Fruit fly (Drosophila melanogaster): ENCODE measurements around the gene CG8349.

Gene CG8349

DNA sequence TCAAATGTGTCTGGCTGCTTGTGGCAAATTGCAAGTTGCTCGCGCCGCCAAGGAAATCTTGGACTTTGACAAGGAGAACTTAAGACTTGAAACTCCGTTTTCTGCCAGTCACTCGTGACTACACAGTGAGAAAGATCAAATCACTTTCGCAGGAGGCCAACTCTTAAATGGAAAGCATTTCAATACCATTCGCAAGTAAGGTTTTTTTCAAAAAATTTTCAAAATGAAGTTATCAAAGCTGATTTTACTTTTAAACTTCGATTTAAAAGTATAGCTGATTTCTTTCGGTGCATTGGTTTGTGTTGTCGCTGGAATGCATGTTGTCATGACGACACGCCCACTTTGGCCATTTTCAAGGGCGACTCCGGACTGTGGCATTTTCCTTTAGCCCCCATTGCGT, 16.7 kb downstream of the CG8349 start:
- no peak for TF ChIP-seq psq (optimal IDR thresholded peaks at IDR 0.05)
- TF ChIP-seq insv (optimal IDR thresholded peaks at IDR 0.05) = no peak
- TF ChIP-seq Sin3A (optimal IDR thresholded peaks at IDR 0.05) = no peak
- no peak for TF ChIP-seq Myc (optimal IDR thresholded peaks at IDR 0.05)
- TF ChIP-seq ttk (optimal IDR thresholded peaks at IDR 0.05) = no peak
- TF ChIP-seq h (optimal IDR thresholded peaks at IDR 0.05) = no peak

DNA sequence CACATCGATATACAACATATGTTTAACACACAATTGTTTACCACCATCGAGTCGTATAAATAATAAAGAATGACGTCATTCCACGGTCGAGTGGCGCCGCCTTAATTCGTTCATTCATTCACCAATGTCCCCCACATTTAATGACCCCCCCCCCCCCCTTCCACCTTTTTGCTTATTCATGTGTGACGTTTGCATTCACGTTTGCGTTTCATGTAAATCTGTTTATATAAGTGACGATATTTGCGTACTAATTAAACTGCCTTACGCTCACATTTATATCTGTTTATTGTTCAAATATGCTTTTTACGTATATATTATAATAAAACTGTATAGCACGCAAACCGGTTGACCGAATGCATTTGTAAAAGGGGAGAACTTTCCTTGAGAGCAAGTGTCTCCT, 17.9 kb downstream of the CG8349 start:
- TF ChIP-seq Myc (optimal IDR thresholded peaks at IDR 0.05) (no peak), psq (optimal IDR thresholded peaks at IDR 0.05) (no peak), h (optimal IDR thresholded peaks at IDR 0.05) (no peak), ttk (optimal IDR thresholded peaks at IDR 0.05) (no peak), insv (optimal IDR thresholded peaks at IDR 0.05) (no peak), Sin3A (optimal IDR thresholded peaks at IDR 0.05) (no peak)

DNA sequence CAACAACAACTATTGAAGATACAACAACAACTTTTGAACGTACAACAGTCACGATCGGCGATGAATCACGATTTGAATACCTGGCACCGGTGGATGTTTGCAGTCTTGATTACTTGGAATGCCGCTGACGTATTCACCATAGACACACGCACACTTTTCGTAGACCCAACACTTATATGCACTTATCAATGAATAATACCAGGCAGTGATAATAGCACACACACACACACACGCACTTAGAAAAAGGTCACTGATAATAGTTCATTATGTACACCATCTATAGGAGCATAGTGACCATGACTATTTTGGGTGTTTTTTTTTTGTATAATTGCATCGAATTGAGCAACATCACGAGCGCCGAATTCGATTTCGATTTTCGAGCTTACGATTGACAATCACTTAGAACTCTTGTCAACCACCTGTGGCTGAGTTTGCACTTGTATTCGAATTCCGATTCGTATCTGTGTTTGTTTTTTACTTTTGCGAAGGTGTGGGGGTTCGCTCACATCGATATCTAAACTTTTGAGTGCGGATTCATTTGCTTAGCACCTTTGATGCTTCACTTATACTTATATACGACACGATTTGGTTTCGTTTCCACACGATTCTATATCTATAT, 23.4 kb downstream of the CG8349 start:
- no peak for TF ChIP-seq Myc (optimal IDR thresholded peaks at IDR 0.05)

DNA sequence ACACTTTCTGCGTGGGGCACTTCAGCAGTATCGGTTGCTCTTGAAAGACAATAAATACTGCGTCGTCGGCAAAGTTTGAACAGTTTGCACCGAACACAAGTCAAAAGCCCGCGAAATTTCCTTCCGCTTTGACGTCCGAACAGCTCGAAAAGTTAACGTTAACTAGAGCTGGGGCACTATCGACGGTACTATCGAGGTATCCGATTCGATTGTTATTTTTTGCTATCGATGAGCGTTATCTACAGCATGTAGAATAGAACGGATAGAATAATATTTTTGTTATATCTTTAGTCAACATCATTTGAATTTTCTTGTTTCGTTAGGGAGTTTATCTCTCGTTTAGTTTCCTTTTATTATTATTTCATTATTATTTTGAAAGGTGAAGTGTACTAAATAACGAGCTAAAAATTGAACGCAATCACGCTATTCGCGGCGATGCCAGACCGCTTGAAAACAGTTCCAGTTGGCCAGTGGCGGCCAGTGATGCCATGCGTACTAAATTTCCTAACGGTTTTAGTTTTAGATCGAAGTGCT, 24.1 kb downstream of the CG8349 start, which contains the start of gene Pvr:
Gene Pvr, minus strand, starts transcription at position 167 of the 534 bp plus-strand sequence.
- TF ChIP-seq ttk (optimal IDR thresholded peaks at IDR 0.05) = no peak
- no peak for TF ChIP-seq insv (optimal IDR thresholded peaks at IDR 0.05)
- no peak for TF ChIP-seq Sin3A (optimal IDR thresholded peaks at IDR 0.05)
- TF ChIP-seq Myc (optimal IDR thresholded peaks at IDR 0.05) = no peak
- no peak for TF ChIP-seq h (optimal IDR thresholded peaks at IDR 0.05)
- no peak for TF ChIP-seq psq (optimal IDR thresholded peaks at IDR 0.05)

DNA sequence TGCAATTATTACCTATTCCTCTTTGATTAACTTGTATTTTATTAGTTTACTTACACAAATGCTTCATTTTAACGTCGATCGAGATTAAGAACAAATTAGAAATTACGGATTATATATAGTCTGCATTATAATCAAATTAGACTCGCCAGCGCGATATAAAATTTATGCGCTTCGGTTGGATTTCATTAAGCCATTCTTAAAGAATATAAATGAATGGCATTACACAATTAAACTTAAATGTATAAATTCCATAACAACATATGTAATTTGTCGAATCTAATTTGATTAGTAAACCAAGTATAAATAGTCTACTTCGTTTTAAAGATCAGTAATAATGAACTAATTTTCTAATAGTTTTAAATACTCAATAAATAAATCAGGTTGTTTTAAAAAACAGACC, 26.0 kb downstream of the CG8349 start, which contains the start of gene Spn28F:
Gene Spn28F, minus strand, starts transcription at position 101 of the 400 bp plus-strand sequence.
- TF ChIP-seq insv (optimal IDR thresholded peaks at IDR 0.05) (no peak), ttk (optimal IDR thresholded peaks at IDR 0.05) (no peak), h (optimal IDR thresholded peaks at IDR 0.05) (no peak), Sin3A (optimal IDR thresholded peaks at IDR 0.05) (no peak), Myc (optimal IDR thresholded peaks at IDR 0.05) (no peak)

DNA sequence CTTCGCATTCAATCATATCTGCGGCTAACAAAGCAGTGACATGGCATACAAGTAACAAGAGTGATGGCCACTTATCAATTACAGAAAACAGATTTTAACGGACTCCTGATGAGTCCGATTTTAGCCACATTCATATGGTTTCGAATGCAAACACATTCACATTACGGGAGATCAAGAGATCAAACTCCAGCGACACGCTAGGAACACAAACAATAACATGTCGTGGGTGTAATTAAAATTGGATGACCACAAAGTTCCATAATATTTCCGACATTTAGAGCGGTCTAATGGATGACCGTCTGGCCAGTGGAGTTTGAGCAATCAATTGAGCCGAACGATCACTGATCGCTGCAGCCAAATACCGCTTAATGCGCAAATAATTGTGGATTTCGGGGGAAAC, 26.5 kb downstream of the CG8349 start, which contains the start of gene CG14277:
Gene CG14277, plus strand, starts transcription at position 301 of the 400 bp plus-strand sequence.
- TF ChIP-seq Sin3A (optimal IDR thresholded peaks at IDR 0.05) (no peak), insv (optimal IDR thresholded peaks at IDR 0.05) (no peak), psq (optimal IDR thresholded peaks at IDR 0.05) (no peak), Myc (optimal IDR thresholded peaks at IDR 0.05) (no peak), h (optimal IDR thresholded peaks at IDR 0.05) (no peak), ttk (optimal IDR thresholded peaks at IDR 0.05) (no peak)

DNA sequence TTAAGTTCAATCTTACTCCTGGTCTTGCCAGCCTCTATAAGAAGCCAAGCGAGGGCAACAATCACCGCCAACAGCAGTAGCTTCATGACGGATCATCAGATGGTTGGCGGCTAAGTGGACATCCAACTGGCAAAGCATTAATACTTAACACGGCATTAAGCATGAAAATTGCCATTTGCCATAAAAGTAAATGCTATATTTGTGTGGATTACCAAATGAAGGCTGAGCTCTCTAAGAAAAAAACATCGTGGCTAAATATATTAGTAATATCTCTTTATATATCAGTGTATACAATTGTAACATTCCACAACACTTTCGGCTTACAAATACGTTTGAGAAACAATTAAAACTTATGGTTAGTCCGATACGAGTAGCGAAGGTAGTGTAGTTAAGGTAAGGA, 28.2 kb downstream of the CG8349 start, which contains the start of gene CG43057:
Gene CG43057, minus strand, starts transcription at position 101 of the 400 bp plus-strand sequence.
- no peak for TF ChIP-seq Sin3A (optimal IDR thresholded peaks at IDR 0.05)
- TF ChIP-seq h (optimal IDR thresholded peaks at IDR 0.05) = no peak
- no peak for TF ChIP-seq psq (optimal IDR thresholded peaks at IDR 0.05)
- TF ChIP-seq ttk (optimal IDR thresholded peaks at IDR 0.05) = no peak
- TF ChIP-seq insv (optimal IDR thresholded peaks at IDR 0.05) = no peak
- no peak for TF ChIP-seq Myc (optimal IDR thresholded peaks at IDR 0.05)

DNA sequence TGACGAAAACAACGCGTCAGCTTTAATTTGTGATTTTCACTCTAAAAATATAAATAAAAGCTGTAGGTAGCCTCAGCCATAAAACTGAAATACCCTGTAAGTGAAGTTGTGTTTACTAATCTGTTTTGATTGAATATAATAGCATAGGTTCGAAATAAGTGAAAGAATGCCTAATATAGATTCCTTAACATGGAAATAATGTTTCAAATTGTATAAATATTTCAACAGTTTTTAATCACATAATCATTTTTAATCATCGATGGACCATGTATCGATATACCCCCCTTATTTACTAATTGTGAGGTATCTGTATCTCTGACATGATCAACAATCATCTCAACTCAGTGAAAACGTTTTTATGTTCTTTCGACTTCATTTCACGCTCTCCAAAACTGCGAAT, 39.7 kb downstream of the CG8349 start:
- TF ChIP-seq Myc (optimal IDR thresholded peaks at IDR 0.05) (no peak), psq (optimal IDR thresholded peaks at IDR 0.05) (no peak), insv (optimal IDR thresholded peaks at IDR 0.05) (no peak), h (optimal IDR thresholded peaks at IDR 0.05) (no peak), ttk (optimal IDR thresholded peaks at IDR 0.05) (no peak), Sin3A (optimal IDR thresholded peaks at IDR 0.05) (no peak)

DNA sequence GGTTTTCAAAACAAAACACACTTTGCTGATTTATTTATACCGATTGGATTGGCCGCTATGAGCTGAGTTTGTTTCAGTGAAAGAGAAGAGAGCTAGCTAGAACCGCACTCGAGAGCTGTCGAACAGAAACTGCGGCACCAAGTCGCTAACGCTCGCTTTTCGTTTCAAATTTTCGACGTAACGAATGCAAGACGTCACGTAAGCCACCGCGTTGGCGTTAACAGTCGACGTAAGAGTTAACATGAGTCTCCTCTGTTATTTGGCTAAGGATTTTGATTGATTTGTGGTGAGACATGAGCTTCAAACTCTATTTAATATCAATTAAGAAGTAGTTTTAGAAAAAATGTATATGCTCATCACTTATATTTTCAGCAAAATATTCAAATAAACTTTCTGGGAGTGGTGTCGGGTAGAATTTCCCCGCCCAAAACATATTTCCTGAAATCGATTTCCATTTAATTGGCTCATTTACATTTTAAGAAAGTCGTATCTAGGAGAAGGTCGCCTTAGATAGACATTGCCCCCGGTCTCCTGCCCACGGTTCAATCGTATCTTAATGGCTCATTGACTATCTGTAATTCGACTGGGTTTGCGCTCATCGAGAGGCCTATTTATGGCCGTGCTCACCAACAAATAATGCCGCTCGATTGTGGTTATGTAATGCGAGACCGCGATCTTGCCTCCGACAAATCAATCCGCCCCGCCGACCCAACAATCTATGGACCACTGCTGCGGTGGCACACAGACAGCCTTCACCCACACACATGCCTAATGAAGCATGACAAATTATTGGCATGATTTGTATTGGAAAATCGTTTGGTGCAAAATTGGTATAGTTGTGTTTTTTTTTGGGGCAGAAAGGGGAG, 41.9 kb downstream of the CG8349 start, which contains the start of gene CG8086:
Gene CG8086, minus strand, starts transcription at position 102 of the 866 bp plus-strand sequence.
- TF ChIP-seq ttk (optimal IDR thresholded peaks at IDR 0.05) (no peak), insv (optimal IDR thresholded peaks at IDR 0.05) (no peak), h (optimal IDR thresholded peaks at IDR 0.05) (no peak)

DNA sequence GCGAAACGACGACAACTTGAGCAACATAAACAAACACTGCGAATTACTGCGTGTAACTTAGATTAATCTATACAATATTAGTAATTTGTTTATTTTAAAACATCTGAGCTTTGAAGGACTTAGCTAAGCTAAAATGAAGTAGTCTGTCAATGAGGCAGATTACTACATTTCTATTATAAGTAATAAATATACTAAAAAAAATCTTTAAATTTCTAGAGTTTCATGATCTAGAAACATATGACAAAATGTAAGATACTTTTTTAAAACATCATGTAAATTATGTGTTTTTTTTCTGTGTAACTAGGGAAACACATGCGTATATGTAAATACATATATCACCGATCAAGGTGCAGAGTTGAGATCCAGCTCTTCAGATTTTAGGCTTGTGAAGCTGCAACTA, 50.4 kb downstream of the CG8349 start:
- no peak for TF ChIP-seq ttk (optimal IDR thresholded peaks at IDR 0.05)
- TF ChIP-seq insv (optimal IDR thresholded peaks at IDR 0.05) = no peak
- TF ChIP-seq psq (optimal IDR thresholded peaks at IDR 0.05) = no peak
- no peak for TF ChIP-seq Myc (optimal IDR thresholded peaks at IDR 0.05)
- TF ChIP-seq Sin3A (optimal IDR thresholded peaks at IDR 0.05) = no peak
- TF ChIP-seq h (optimal IDR thresholded peaks at IDR 0.05) = no peak

Data from Kc167 (cell line).